Fruit fly (Drosophila melanogaster) whole organism, wandering third instar larva: ENCODE results near the gene mRpL9.

ENCODE experiments used
- Abd-B ChIP-seq: fragments of >200 bp; optimal IDR thresholded peaks from 2 replicates; lab custom pipeline; 2017; ENCODE audit warnings: missing biosample characterization, missing genetic modification characterization
- CG32264 ChIP-seq: fragments of 200-800 bp; sonication (Bioruptor generic); optimal IDR thresholded peaks from 2 replicates; lab custom pipeline; 2016; ENCODE audit warnings: missing biosample characterization, missing genetic modification characterization
- CG9705 ChIP-seq: fragments of 200-800 bp; sonication (Bioruptor generic); optimal IDR thresholded peaks from 2 replicates; lab custom pipeline; 2018; ENCODE audit warnings: missing biosample characterization, mild to moderate bottlenecking, missing genetic modification characterization
- CrebA ChIP-seq: fragments of 200-800 bp; sonication (Bioruptor generic); optimal IDR thresholded peaks from 2 replicates; lab custom pipeline; 2016; ENCODE audit warnings: missing biosample characterization, mild to moderate bottlenecking, missing genetic modification characterization, borderline replicate concordance
- Dif ChIP-seq: fragments of 200-275, 200-300 bp; sonication (Bioruptor generic); optimal IDR thresholded peaks from 2 replicates; lab custom pipeline; 2018; ENCODE audit warnings: missing biosample characterization, missing genetic modification characterization; ENCODE audit not compliant: partially characterized antibody
- GATAd ChIP-seq: sonication (Bioruptor generic); optimal IDR thresholded peaks from 2 replicates; lab custom pipeline; 2016; ENCODE audit warnings: missing biosample characterization, missing genetic modification characterization
- HLH106 ChIP-seq: fragments of 200-800 bp; optimal IDR thresholded peaks from 3 replicates; lab custom pipeline; 2019; ENCODE audit warnings: missing biosample characterization, mild to moderate bottlenecking, missing genetic modification characterization, moderate library complexity
- Hnf4 ChIP-seq: fragments of 200-800 bp; sonication (Bioruptor generic); optimal IDR thresholded peaks from 2 replicates; lab custom pipeline; 2016; ENCODE audit warnings: missing biosample characterization, mild to moderate bottlenecking, missing genetic modification characterization
- Hr78 ChIP-seq: fragments of >200 bp; optimal IDR thresholded peaks from 2 replicates; lab custom pipeline; 2017; ENCODE audit warnings: missing biosample characterization, missing genetic modification characterization
- Hr83 ChIP-seq: fragments of 200-300 bp; sonication (Bioruptor generic); optimal IDR thresholded peaks from 2 replicates; lab custom pipeline; 2016; ENCODE audit warnings: missing biosample characterization, mild to moderate bottlenecking, missing genetic modification characterization, moderate library complexity; ENCODE audit not compliant: poor library complexity, severe bottlenecking
- Jra ChIP-seq: sonication (Bioruptor generic); optimal IDR thresholded peaks from 2 replicates; lab custom pipeline; 2016; ENCODE audit warnings: missing biosample characterization, missing genetic modification characterization
- Mio ChIP-seq: sonication (Bioruptor generic); optimal IDR thresholded peaks from 2 replicates; lab custom pipeline; 2016; ENCODE audit warnings: missing biosample characterization, missing genetic modification characterization
- Myc ChIP-seq: fragments of >200 bp; optimal IDR thresholded peaks from 2 replicates; lab custom pipeline; 2017
- N ChIP-seq: fragments of >200 bp; optimal IDR thresholded peaks from 2 replicates; lab custom pipeline; 2018; ENCODE audit warnings: missing biosample characterization, missing external identifiers, missing genetic modification characterization
- OdsH ChIP-seq: fragments of 200-800 bp; sonication (Bioruptor generic); optimal IDR thresholded peaks from 2 replicates; lab custom pipeline; 2016; ENCODE audit warnings: missing biosample characterization, mild to moderate bottlenecking, missing genetic modification characterization
- Sp1 ChIP-seq: fragments of 200-800 bp; sonication (Bioruptor generic); optimal IDR thresholded peaks from 3 replicates; lab custom pipeline; 2019; ENCODE audit warnings: missing biosample characterization, mild to moderate bottlenecking, missing genetic modification characterization, moderate library complexity
- Vsx2 ChIP-seq: fragments of 200-300, 225-300 bp; sonication (Bioruptor generic); optimal IDR thresholded peaks from 2 replicates; lab custom pipeline; 2018; ENCODE audit warnings: missing biosample characterization, missing genetic modification characterization; ENCODE audit not compliant: partially characterized antibody
- br ChIP-seq: fragments of 200-800 bp; sonication (Bioruptor generic); optimal IDR thresholded peaks from 2 replicates; lab custom pipeline; 2016; ENCODE audit warnings: missing biosample characterization, missing genetic modification characterization
- brk ChIP-seq: fragments of 200-800 bp; sonication (Bioruptor generic); optimal IDR thresholded peaks from 2 replicates; lab custom pipeline; 2016; ENCODE audit warnings: missing biosample characterization, mild to moderate bottlenecking, missing genetic modification characterization
- dl ChIP-seq, 2 experiments: fragments of 175-275, 200-275 bp in 1 of 2; fragments of 200-275 bp in 1 of 2; sonication (Bioruptor generic); optimal IDR thresholded peaks; lab custom pipeline; 2018; ENCODE audit warnings: mild to moderate bottlenecking in 2 of 2, missing biosample characterization in 2 of 2, missing genetic modification characterization in 2 of 2, moderate library complexity in 2 of 2; ENCODE audit not compliant: partially characterized antibody in 2 of 2, insufficient read depth in 1 of 2
- dmrt93B ChIP-seq: fragments of 200-800 bp; sonication (Bioruptor generic); optimal IDR thresholded peaks from 2 replicates; lab custom pipeline; 2018; ENCODE audit warnings: missing biosample characterization, mild to moderate bottlenecking, missing genetic modification characterization
- dsf ChIP-seq: sonication (Bioruptor generic); optimal IDR thresholded peaks from 2 replicates; lab custom pipeline; 2016; ENCODE audit warnings: missing biosample characterization, missing genetic modification characterization, borderline replicate concordance
- ey ChIP-seq: fragments of 200-800 bp; sonication (Bioruptor generic); optimal IDR thresholded peaks from 2 replicates; lab custom pipeline; 2016; ENCODE audit warnings: missing biosample characterization, missing genetic modification characterization
- foxo ChIP-seq, 2 experiments: fragments of 200-800 bp; sonication (Bioruptor generic); optimal IDR thresholded peaks; 2 replicates in 1 of 2; 3 replicates in 1 of 2; lab custom pipeline; 2016 to 2017; ENCODE audit warnings: missing biosample characterization in 2 of 2, missing genetic modification characterization in 2 of 2
- h ChIP-seq: fragments of 200-800 bp; sonication (Bioruptor generic); optimal IDR thresholded peaks from 3 replicates; lab custom pipeline; 2016; ENCODE audit warnings: missing biosample characterization, mild to moderate bottlenecking, missing genetic modification characterization
- jim ChIP-seq: fragments of 175-275, 200-325 bp; sonication (Bioruptor generic); optimal IDR thresholded peaks from 2 replicates; lab custom pipeline; 2016; ENCODE audit warnings: missing biosample characterization, mild to moderate bottlenecking, missing genetic modification characterization
- lola ChIP-seq: fragments of >200 bp; optimal IDR thresholded peaks from 2 replicates; lab custom pipeline; 2017; ENCODE audit warnings: missing biosample characterization, missing genetic modification characterization
- pan ChIP-seq: fragments of >200 bp; optimal IDR thresholded peaks from 2 replicates; lab custom pipeline; 2017
- psq ChIP-seq: fragments of 200-800 bp; sonication (Bioruptor generic); optimal IDR thresholded peaks from 3 replicates; lab custom pipeline; 2017; ENCODE audit warnings: missing biosample characterization, mild to moderate bottlenecking, missing genetic modification characterization, moderate library complexity
- rgr ChIP-seq: fragments of 200-800 bp; sonication (Bioruptor generic); optimal IDR thresholded peaks from 3 replicates; lab custom pipeline; 2016; ENCODE audit warnings: missing biosample characterization, mild to moderate bottlenecking, missing genetic modification characterization
- sv ChIP-seq: fragments of 200-800 bp; sonication (Bioruptor generic); optimal IDR thresholded peaks from 3 replicates; lab custom pipeline; 2016; ENCODE audit warnings: missing biosample characterization, missing genetic modification characterization
- tai ChIP-seq: sonication (Bioruptor generic); optimal IDR thresholded peaks from 2 replicates; lab custom pipeline; 2016; ENCODE audit warnings: missing biosample characterization, missing genetic modification characterization
- woc ChIP-seq: sonication (Bioruptor generic); optimal IDR thresholded peaks from 2 replicates; lab custom pipeline; 2016; ENCODE audit warnings: missing biosample characterization, mild to moderate bottlenecking, missing genetic modification characterization

Gene mRpL9

dm6 chr3R:15363608-15364007, 33.1 kb downstream of the mRpL9 start, which contains the start of gene CG6171:
Gene CG6171, minus strand, starts transcription at chr3R:15363857.
- peak; percentile 23 for TF ChIP-seq Hr83 (GFP tag; lab: Kevin White, UChicago)
- no peak for TF ChIP-seq N (GFP tag; lab: Kevin White, UChicago)
- peak; percentile 22 for TF ChIP-seq lola (GFP tag; lab: Kevin White, UChicago)
- peak; percentile 36 for TF ChIP-seq rgr (GFP tag; lab: Kevin White, UChicago)
- no peak for TF ChIP-seq sv (GFP tag; lab: Kevin White, UChicago)
- TF ChIP-seq, all 38 proteins: peak for 3

- TF ChIP-seq tai (GFP tag; lab: Kevin White, UChicago) (no peak), HLH106 (peak; percentile 48), Hr78 (GFP tag; lab: Kevin White, UChicago) (no peak), CrebA (GFP tag; lab: Kevin White, UChicago) (no peak), pan (lab: Kevin White, UChicago) (no peak), jim (GFP tag; lab: Kevin White, UChicago) (no peak), foxo (GFP tag; optimal IDR thresholded peaks at IDR 0.05; lab: Kevin White, UChicago) (peak in 1 of 2 experiments; percentile 63), woc (GFP tag; lab: Kevin White, UChicago) (no peak), Sp1 (GFP tag; lab: Kevin White, UChicago) (peak; percentile 44), psq (GFP tag; lab: Kevin White, UChicago) (no peak), GATAd (GFP tag; lab: Kevin White, UChicago) (no peak), ey (GFP tag; lab: Kevin White, UChicago) (peak; percentile 31), Jra (GFP tag; lab: Kevin White, UChicago) (no peak), Hnf4 (GFP tag; lab: Kevin White, UChicago) (no peak), dmrt93B (GFP tag; lab: Kevin White, UChicago) (no peak), CG32264 (no peak), dsf (no peak), lola (GFP tag; lab: Kevin White, UChicago) (no peak), brk (no peak), br (GFP tag; lab: Kevin White, UChicago) (no peak), OdsH (peak; percentile 8), rgr (GFP tag; lab: Kevin White, UChicago) (peak; percentile 28), Vsx2 (GFP tag; lab: Kevin White, UChicago) (no peak)
These were observed 36.3 kb downstream of the mRpL9 start for dm6 chr3R:15366839-15367238.

dm6 chr3R:15367477-15367876, 36.9 kb downstream of the mRpL9 start, which contains the start of gene CG34404:
Gene CG34404, minus strand, starts transcription at chr3R:15367665.
- TF ChIP-seq rgr (GFP tag; lab: Kevin White, UChicago) (peak; percentile 8), foxo (GFP tag; optimal IDR thresholded peaks at IDR 0.05; lab: Kevin White, UChicago) (peak in 1 of 2 experiments; percentile 39), sv (GFP tag; lab: Kevin White, UChicago) (no peak)

dm6 chr3R:15369742-15370141, 39.2 kb downstream of the mRpL9 start, which contains the start of gene CG14868:
Gene CG14868, minus strand, starts transcription at chr3R:15369945.
- no peak for TF ChIP-seq Dif (GFP tag; lab: Kevin White, UChicago)
- no peak for TF ChIP-seq woc (GFP tag; lab: Kevin White, UChicago)
- no peak for TF ChIP-seq tai (GFP tag; lab: Kevin White, UChicago)
- TF ChIP-seq N (GFP tag; lab: Kevin White, UChicago) = no peak
- no peak for TF ChIP-seq Jra (GFP tag; lab: Kevin White, UChicago)
- TF ChIP-seq Abd-B (GFP tag; lab: Kevin White, UChicago) = no peak
- TF ChIP-seq dmrt93B (GFP tag; lab: Kevin White, UChicago) = no peak
- TF ChIP-seq rgr (GFP tag; lab: Kevin White, UChicago) = no peak
- no peak for TF ChIP-seq h (GFP tag; lab: Kevin White, UChicago)
- TF ChIP-seq Hr78 (GFP tag; lab: Kevin White, UChicago) = no peak
- TF ChIP-seq dsf = no peak
- no peak for TF ChIP-seq OdsH
- TF ChIP-seq jim (GFP tag; lab: Kevin White, UChicago) = no peak
- TF ChIP-seq dl (GFP tag; optimal IDR thresholded peaks at IDR 0.05; lab: Kevin White, UChicago; ENCODE audit: insufficient read depth in 1 of 2, partially characterized antibody in 2 of 2) = no peak
- no peak for TF ChIP-seq Mio
- TF ChIP-seq sv (GFP tag; lab: Kevin White, UChicago) = no peak
- TF ChIP-seq Myc (lab: Kevin White, UChicago) = no peak
- TF ChIP-seq Hnf4 (GFP tag; lab: Kevin White, UChicago) = no peak
- no peak for TF ChIP-seq Vsx2 (GFP tag; lab: Kevin White, UChicago)
- TF ChIP-seq CG9705 = no peak
